Worm (Caenorhabditis elegans): ENCODE measurements around the gene gfrp-1.
A peak's percentile ranks its signal among the peaks of the same experiment; 100 is the strongest.

The gfrp-1 gene

ce11 chrIV:237350-237749 is 33.9 kb downstream of the gfrp-1 start, which contains the start of gene ints-13:
Gene ints-13, minus strand, starts transcription at chrIV:237450.
- TF ChIP-seq tbx-7 (tag; optimal IDR thresholded peaks at IDR 0.05) (no peak), gmeb-2 (tag; optimal IDR thresholded peaks at IDR 0.05) (no peak), ceh-30 (tag; optimal IDR thresholded peaks at IDR 0.05) (no peak), ets-4 (tag; optimal IDR thresholded peaks at IDR 0.05) (no peak), lin-11 (tag; optimal IDR thresholded peaks at IDR 0.05) (no peak), fkh-6 (tag; optimal IDR thresholded peaks at IDR 0.05) (no peak), ttx-3 (tag; optimal IDR thresholded peaks at IDR 0.05) (no peak), zip-5 (tag; optimal IDR thresholded peaks at IDR 0.05) (no peak), fkh-10 (GFP tag; optimal IDR thresholded peaks at IDR 0.05) (no peak), eyg-1 (tag; optimal IDR thresholded peaks at IDR 0.05) (no peak), pha-4 (tag; optimal IDR thresholded peaks at IDR 0.05) (no peak), ztf-16 (tag; optimal IDR thresholded peaks at IDR 0.05) (no peak), pat-9 (tag; optimal IDR thresholded peaks at IDR 0.05) (no peak), ceh-6 (GFP tag; optimal IDR thresholded peaks at IDR 0.05) (no peak), ceh-45 (GFP tag; IDR thresholded peaks at IDR 0.05) (no peak), npax-4 (tag; optimal IDR thresholded peaks at IDR 0.05) (no peak), mec-3 (tag; optimal IDR thresholded peaks at IDR 0.05; ENCODE audit: borderline replicate concordance) (no peak)

ce11 chrIV:240257-240754 is 36.9 kb downstream of the gfrp-1 start, which contains the start of the genes fnta-1 and cogc-8:
Gene fnta-1, minus strand, starts transcription at chrIV:240307.
Gene cogc-8, plus strand, starts transcription at chrIV:240451.
- TF ChIP-seq dve-1 (tag; optimal IDR thresholded peaks at IDR 0.05) (no peak), pat-9 (tag; optimal IDR thresholded peaks at IDR 0.05) (no peak), lin-11 (tag; optimal IDR thresholded peaks at IDR 0.05) (no peak), hlh-8 (tag; optimal IDR thresholded peaks at IDR 0.05) (no peak), ceh-34 (tag; optimal IDR thresholded peaks at IDR 0.05) (no peak), ceh-19 (GFP tag; optimal IDR thresholded peaks at IDR 0.05) (no peak), syd-9 (tag; optimal IDR thresholded peaks at IDR 0.05) (no peak), sox-4 (tag; optimal IDR thresholded peaks at IDR 0.05) (no peak), ceh-31 (tag; optimal IDR thresholded peaks at IDR 0.05) (peak; percentile 12), unc-42 (tag; optimal IDR thresholded peaks at IDR 0.05) (peak; percentile 18), elt-2 (tag; optimal IDR thresholded peaks at IDR 0.05) (peak; percentile 42), pros-1 (tag; optimal IDR thresholded peaks at IDR 0.05) (no peak), unc-55 (GFP tag; optimal IDR thresholded peaks at IDR 0.05) (no peak)

ce11 chrIV:244278-244677 is 40.9 kb downstream of the gfrp-1 start:
- no peak for TF ChIP-seq T23F11.4 (GFP tag; optimal IDR thresholded peaks at IDR 0.05)
- TF ChIP-seq hlh-8 (tag; optimal IDR thresholded peaks at IDR 0.05), result no peak

- TF ChIP-seq sdc-2 (tag; optimal IDR thresholded peaks at IDR 0.05) (no peak), che-1 (tag; optimal IDR thresholded peaks at IDR 0.05) (no peak)
Measured at ce11 chrIV:244843-245242, 41.4 kb downstream of the gfrp-1 start, which contains the start of gene aass-1. Gene aass-1, plus strand, starts transcription at chrIV:245143.

- peak; percentile 14 for TF ChIP-seq hlh-30 (tag; optimal IDR thresholded peaks at IDR 0.05; ENCODE audit: insufficient read depth)
- TF ChIP-seq sox-4 (tag; optimal IDR thresholded peaks at IDR 0.05), result no peak
Measured at ce11 chrIV:247494-247893, 44.1 kb downstream of the gfrp-1 start.

- TF ChIP-seq nfya-1 (tag; optimal IDR thresholded peaks at IDR 0.05), result no peak
- TF ChIP-seq syd-9 (tag; optimal IDR thresholded peaks at IDR 0.05), result no peak
- no peak for TF ChIP-seq sox-4 (tag; optimal IDR thresholded peaks at IDR 0.05)
- TF ChIP-seq zip-5 (tag; optimal IDR thresholded peaks at IDR 0.05), result no peak
- TF ChIP-seq ets-4 (tag; optimal IDR thresholded peaks at IDR 0.05), result no peak
- no peak for TF ChIP-seq odd-2 (tag; optimal IDR thresholded peaks at IDR 0.05)
- TF ChIP-seq Y22D7AL.16 (tag; optimal IDR thresholded peaks at IDR 0.05), result no peak
- no peak for TF ChIP-seq ceh-18 (tag; optimal IDR thresholded peaks at IDR 0.05)
- no peak for TF ChIP-seq ttx-3 (tag; optimal IDR thresholded peaks at IDR 0.05)
- TF ChIP-seq hlh-15 (tag; optimal IDR thresholded peaks at IDR 0.05), result no peak
- no peak for TF ChIP-seq ceh-9 (tag; optimal IDR thresholded peaks at IDR 0.05)
- TF ChIP-seq hlh-8 (tag; optimal IDR thresholded peaks at IDR 0.05), result no peak
- no peak for TF ChIP-seq fax-1 (tag; optimal IDR thresholded peaks at IDR 0.05)
- TF ChIP-seq nhr-232 (tag; optimal IDR thresholded peaks at IDR 0.05), result no peak
- TF ChIP-seq ztf-16 (tag; optimal IDR thresholded peaks at IDR 0.05), result no peak
- TF ChIP-seq K09A11.1 (tag; optimal IDR thresholded peaks at IDR 0.05; ENCODE audit: insufficient read depth), result no peak
- TF ChIP-seq tbx-7 (tag; optimal IDR thresholded peaks at IDR 0.05), result no peak
- no peak for TF ChIP-seq hlh-6 (tag; optimal IDR thresholded peaks at IDR 0.05)
- TF ChIP-seq hlh-30 (tag; optimal IDR thresholded peaks at IDR 0.05; ENCODE audit: insufficient read depth), result no peak
Measured at ce11 chrIV:252454-252853, 49.1 kb downstream of the gfrp-1 start, which contains the start of gene grl-19. Gene grl-19, minus strand, starts transcription at chrIV:252554.
